Worm (Caenorhabditis elegans) whole organism, late embryonic: ENCODE data around the gene C44B12.3.

ENCODE experiments used
- Y22D7AL.16 ChIP-seq: sonication (generic microtip); optimal IDR thresholded peaks from 2 replicates; lab custom pipeline; 2016; ENCODE audit warnings: missing genetic modification characterization, missing compliant biosample characterization
- elt-2 ChIP-seq: sonication (generic microtip); optimal IDR thresholded peaks from 2 replicates; lab custom pipeline; 2016; ENCODE audit warnings: missing genetic modification reagents, missing genetic modification characterization, missing compliant biosample characterization

Gene C44B12.3

DNA sequence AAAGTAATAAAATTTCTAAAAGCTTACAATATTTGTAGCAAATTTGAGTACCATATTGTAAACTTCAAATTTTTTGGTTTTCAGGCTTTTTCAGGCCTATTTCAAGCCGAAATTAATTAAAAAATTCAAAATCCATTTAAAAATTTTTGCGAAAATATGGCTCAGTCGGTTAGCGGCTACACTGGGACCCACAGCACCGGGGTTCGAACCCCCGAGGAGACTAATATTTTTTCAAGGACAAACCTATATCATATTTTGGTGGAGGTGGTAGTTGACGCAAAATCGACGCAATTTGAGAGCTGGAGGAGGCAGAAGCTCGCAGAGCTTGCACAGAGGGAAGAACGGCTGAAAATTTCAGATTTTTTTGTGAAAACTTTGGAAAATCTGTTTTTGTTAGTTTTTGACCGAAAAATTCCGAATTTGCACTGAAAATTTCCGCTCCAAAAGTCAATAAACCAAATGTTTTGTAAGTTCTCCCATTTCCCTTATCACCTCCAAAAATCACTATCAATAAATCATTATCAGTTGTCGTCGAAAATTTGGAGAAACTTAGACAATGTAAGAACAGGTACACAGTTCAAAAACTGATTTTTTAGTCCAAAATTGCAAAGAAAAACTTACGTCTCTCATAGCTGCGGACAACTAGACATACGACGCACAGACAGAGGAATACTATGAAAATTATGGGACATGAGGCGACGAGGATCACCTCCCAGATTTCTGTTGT lies 44.0 kb downstream of the C44B12.3 start:
- TF ChIP-seq elt-2 (tag; lab: Kevin White, UChicago): peak; percentile 61
- no peak for TF ChIP-seq Y22D7AL.16 (tag; lab: Kevin White, UChicago)
